Worm (Caenorhabditis elegans): ENCODE measurements around the gene str-247.

- TF ChIP-seq rbr-2 (tag; optimal IDR thresholded peaks at IDR 0.05) (no peak), nhr-11 (tag; optimal IDR thresholded peaks at IDR 0.05) (no peak), aha-1 (tag) (no peak)
Measured at ce11 chrV:3941860-3942259, 12.0 kb upstream of the str-247 start, which contains the start of gene cyp-35B2.
